Worm (Caenorhabditis elegans) whole organism, young adult: ENCODE results near the gene Y53G8AL.1.

ENCODE experiments used
- B0336.3 ChIP-seq: fragments of 200-800 bp; sonication (Bioruptor generic); IDR thresholded peaks from 2 replicates; pipeline ENCODE4 v1.3.6; 2022; ENCODE audit warnings: missing genetic modification characterization, missing compliant biosample characterization
- C17E4.6 ChIP-seq: fragments of 200-800 bp; sonication (Bioruptor generic); IDR thresholded peaks from 2 replicates; pipeline ENCODE4 v1.3.6; 2022; ENCODE audit warnings: missing genetic modification reagents, missing genetic modification characterization, missing compliant biosample characterization
- F57C9.4 ChIP-seq: sonication (generic microtip); optimal IDR thresholded peaks from 2 replicates; lab custom pipeline; 2017; ENCODE audit warnings: mild to moderate bottlenecking, missing genetic modification characterization, missing compliant biosample characterization
- T07F8.4 ChIP-seq: sonication (generic microtip); optimal IDR thresholded peaks from 2 replicates; lab custom pipeline; 2016; ENCODE audit warnings: mild to moderate bottlenecking, missing genetic modification characterization, moderate library complexity, missing compliant biosample characterization
- Y53G8AR.9 ChIP-seq: fragments of 200-800 bp; sonication (Bioruptor generic); conservative IDR thresholded peaks from 2 replicates; pipeline ENCODE4 v1.3.6; 2022; ENCODE audit warnings: missing genetic modification reagents, missing genetic modification characterization, missing compliant biosample characterization
- attf-3 ChIP-seq: fragments of 200-800 bp; sonication (Bioruptor generic); conservative IDR thresholded peaks from 2 replicates; pipeline ENCODE4 v1.3.6; 2022; ENCODE audit warnings: missing genetic modification reagents, missing genetic modification characterization, missing compliant biosample characterization
- attf-5 ChIP-seq: fragments of 200-800 bp; sonication (Bioruptor generic); optimal IDR thresholded peaks from 2 replicates; lab custom pipeline; 2018; ENCODE audit warnings: mild to moderate bottlenecking, missing genetic modification characterization, missing compliant biosample characterization
- bed-2 ChIP-seq: fragments of 200-800 bp; sonication (Bioruptor generic); IDR thresholded peaks from 2 replicates; pipeline ENCODE4 v1.3.6; 2022; ENCODE audit warnings: missing genetic modification reagents, missing genetic modification characterization, missing compliant biosample characterization
- cebp-1 ChIP-seq, 2 experiments: fragments of 200-800 bp in 1 of 2; sonication (Bioruptor generic) in 1 of 2; sonication (generic microtip) in 1 of 2; IDR thresholded peaks in 1 of 2; optimal IDR thresholded peaks in 1 of 2; 2 replicates each; pipeline versions ENCODE4 v1.3.6 to Lab custom; 2017 to 2022; ENCODE audit warnings: missing compliant biosample characterization in 2 of 2, missing genetic modification characterization in 2 of 2, mild to moderate bottlenecking in 1 of 2, missing genetic modification reagents in 1 of 2, moderate library complexity in 1 of 2
- cebp-2 ChIP-seq: fragments of 200-800 bp; sonication (Bioruptor generic); IDR thresholded peaks from 2 replicates; pipeline ENCODE4 v1.3.6; 2022; ENCODE audit warnings: missing genetic modification characterization, missing compliant biosample characterization
- ceh-100 ChIP-seq: fragments of 200-800 bp; sonication (Bioruptor generic); IDR thresholded peaks from 2 replicates; pipeline ENCODE4 v1.3.6; 2022; ENCODE audit warnings: missing genetic modification reagents, missing genetic modification characterization, missing compliant biosample characterization
- ceh-27 ChIP-seq: fragments of 200-800 bp; sonication (Bioruptor generic); optimal IDR thresholded peaks from 2 replicates; lab custom pipeline; 2018; ENCODE audit warnings: mild to moderate bottlenecking, missing genetic modification characterization, moderate library complexity, missing compliant biosample characterization
- ceh-91 ChIP-seq: fragments of 200-800 bp; sonication (Bioruptor generic); IDR thresholded peaks from 2 replicates; pipeline ENCODE4 v1.3.6; 2022; ENCODE audit warnings: missing genetic modification reagents, missing genetic modification characterization, missing compliant biosample characterization
- chd-7 ChIP-seq: sonication (generic microtip); optimal IDR thresholded peaks from 2 replicates; lab custom pipeline; 2016; ENCODE audit warnings: mild to moderate bottlenecking, missing genetic modification characterization, moderate library complexity, missing compliant biosample characterization
- dox-1 ChIP-seq: fragments of 200-800 bp; sonication (Bioruptor generic); IDR thresholded peaks from 2 replicates; pipeline ENCODE4 v1.3.6; 2022; ENCODE audit warnings: missing genetic modification reagents, missing genetic modification characterization, missing compliant biosample characterization
- dpl-1 ChIP-seq: fragments of 150-350 bp; optimal IDR thresholded peaks from 2 replicates; lab custom pipeline; 2014; ENCODE audit warnings: missing biosample characterization, missing genetic modification reagents, missing genetic modification characterization
- egrh-3 ChIP-seq: fragments of 200-800 bp; sonication (Bioruptor generic); IDR thresholded peaks from 2 replicates; pipeline ENCODE4 v1.3.6; 2022; ENCODE audit warnings: missing genetic modification reagents, missing genetic modification characterization, missing compliant biosample characterization
- him-1 ChIP-seq: sonication (generic microtip); optimal IDR thresholded peaks from 2 replicates; lab custom pipeline; 2016; ENCODE audit warnings: missing genotype, missing genetic modification reagents, missing genetic modification characterization, missing compliant biosample characterization
- hlh-26 ChIP-seq: fragments of 200-800 bp; sonication (Bioruptor generic); conservative IDR thresholded peaks from 2 replicates; pipeline ENCODE4 v1.3.6; 2022; ENCODE audit warnings: missing genetic modification reagents, missing genetic modification characterization, missing compliant biosample characterization
- hmg-1.2 ChIP-seq: fragments of 200-800 bp; sonication (Bioruptor generic); IDR thresholded peaks from 2 replicates; pipeline ENCODE4 v1.3.6; 2022; ENCODE audit warnings: missing genetic modification reagents, missing genetic modification characterization, missing compliant biosample characterization
- hmg-20 ChIP-seq: fragments of 200-800 bp; sonication (Bioruptor generic); IDR thresholded peaks from 2 replicates; pipeline ENCODE4 v1.3.6; 2022; ENCODE audit warnings: missing genetic modification reagents, missing genetic modification characterization, missing compliant biosample characterization
- hsf-1 ChIP-seq: fragments of 200-800 bp; sonication (Bioruptor generic); IDR thresholded peaks from 2 replicates; pipeline ENCODE4 v1.3.6; 2022; ENCODE audit warnings: missing genetic modification reagents, missing genetic modification characterization, missing compliant biosample characterization
- lag-1 ChIP-seq: fragments of 200-800 bp; sonication (Bioruptor generic); IDR thresholded peaks from 2 replicates; pipeline ENCODE4 v1.3.6; 2022; ENCODE audit warnings: missing genetic modification reagents, missing genetic modification characterization, missing compliant biosample characterization
- let-526 ChIP-seq: fragments of 200-800 bp; sonication (Bioruptor generic); IDR thresholded peaks from 2 replicates; pipeline ENCODE4 v1.3.6; 2022; ENCODE audit warnings: missing genetic modification reagents, missing genetic modification characterization, missing compliant biosample characterization
- lin-40 ChIP-seq: sonication (generic microtip); optimal IDR thresholded peaks from 2 replicates; lab custom pipeline; 2016; ENCODE audit warnings: missing genetic modification characterization, mild to moderate bottlenecking, missing compliant biosample characterization, missing genotype, missing genetic modification reagents
- lsl-1 ChIP-seq: fragments of 200-800 bp; sonication (Bioruptor generic); optimal IDR thresholded peaks from 2 replicates; lab custom pipeline; 2018; ENCODE audit warnings: mild to moderate bottlenecking, missing genetic modification characterization, moderate library complexity, missing compliant biosample characterization
- lsy-27 ChIP-seq: sonication (generic microtip); optimal IDR thresholded peaks from 2 replicates; lab custom pipeline; 2017; ENCODE audit warnings: missing genetic modification characterization, mild to moderate bottlenecking, missing compliant biosample characterization, antibody characterized with exemption, missing genotype, borderline replicate concordance; ENCODE audit not compliant: insufficient read depth
- mcd-1 ChIP-seq: fragments of 200-800 bp; sonication (Bioruptor generic); IDR thresholded peaks from 2 replicates; pipeline ENCODE4 v1.3.6; 2022; ENCODE audit warnings: missing genetic modification reagents, missing genetic modification characterization, missing compliant biosample characterization
- mxl-1 ChIP-seq: sonication (generic microtip); optimal IDR thresholded peaks from 2 replicates; lab custom pipeline; 2016; ENCODE audit warnings: missing genetic modification characterization, missing compliant biosample characterization
- nfya-2 ChIP-seq: fragments of 200-800 bp; sonication (Bioruptor generic); IDR thresholded peaks from 2 replicates; pipeline ENCODE4 v1.3.6; 2022; ENCODE audit warnings: missing genetic modification reagents, missing genetic modification characterization, missing compliant biosample characterization
- nhr-179 ChIP-seq: sonication (generic microtip); optimal IDR thresholded peaks from 2 replicates; lab custom pipeline; 2016; ENCODE audit warnings: mild to moderate bottlenecking, missing genetic modification characterization, missing compliant biosample characterization
- nhr-80 ChIP-seq: sonication (generic microtip); optimal IDR thresholded peaks from 2 replicates; lab custom pipeline; 2016; ENCODE audit warnings: missing genetic modification characterization, missing compliant biosample characterization
- sea-2 ChIP-seq: fragments of 200-800 bp; sonication (Bioruptor generic); IDR thresholded peaks from 2 replicates; pipeline ENCODE4 v1.3.6; 2022; ENCODE audit warnings: missing genetic modification characterization, missing compliant biosample characterization
- unc-130 ChIP-seq: sonication (generic microtip); optimal IDR thresholded peaks from 2 replicates; lab custom pipeline; 2016; ENCODE audit warnings: missing genetic modification reagents, missing genetic modification characterization, missing compliant biosample characterization
- ztf-25 ChIP-seq: fragments of 200-800 bp; sonication (Bioruptor generic); IDR thresholded peaks from 2 replicates; pipeline ENCODE4 v1.3.6; 2022; ENCODE audit warnings: missing genetic modification reagents, missing genetic modification characterization, missing compliant biosample characterization

The Y53G8AL.1 gene

DNA sequence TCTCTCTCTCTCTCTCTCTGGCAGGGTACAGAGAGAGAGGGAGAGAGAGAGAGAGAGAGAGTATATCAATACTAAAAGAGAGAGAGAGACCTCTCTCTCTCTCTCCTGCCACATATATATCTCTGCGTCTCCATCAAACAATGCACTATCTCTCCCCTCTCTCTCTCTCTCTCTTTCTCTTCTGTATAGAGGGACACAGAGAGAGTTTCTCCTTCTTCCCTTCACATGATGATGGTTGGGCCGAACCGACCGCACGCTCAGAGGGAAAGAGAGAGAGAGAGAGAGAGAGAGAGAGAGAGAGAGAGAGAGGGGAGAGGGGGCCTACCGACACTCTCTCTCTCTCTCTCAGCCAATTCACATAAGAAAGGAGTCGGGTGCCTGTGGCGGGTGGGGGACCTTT lies 38.8 kb downstream of the Y53G8AL.1 start (continued):
- TF ChIP-seq mcd-1 (GFP tag; lab: Robert Waterston, UW), result no peak
- TF ChIP-seq dpl-1 (GFP tag; lab: Kevin White, UChicago), result no peak
- TF ChIP-seq lsl-1 (GFP tag; lab: Kevin White, UChicago), result no peak
- no peak for TF ChIP-seq ztf-25 (GFP tag; lab: Robert Waterston, UW)
- TF ChIP-seq hlh-26 (GFP tag; lab: Robert Waterston, UW), result no peak
- peak; percentile 81 for TF ChIP-seq egrh-3 (GFP tag; lab: Robert Waterston, UW)
- TF ChIP-seq cebp-1 (GFP tag; IDR thresholded peaks at IDR 0.05; lab: Robert Waterston, UW), result no peak
- TF ChIP-seq cebp-1 (tag; optimal IDR thresholded peaks at IDR 0.05; lab: Kevin White, UChicago), result peak; percentile 73
- no peak for TF ChIP-seq bed-2 (GFP tag; lab: Robert Waterston, UW)
- no peak for TF ChIP-seq sea-2 (GFP tag; lab: Robert Waterston, UW)
- TF ChIP-seq ceh-27 (GFP tag; lab: Kevin White, UChicago), result peak; percentile 33
- peak; percentile 53 for TF ChIP-seq chd-7 (tag; lab: Kevin White, UChicago)
- TF ChIP-seq nfya-2 (GFP tag; lab: Robert Waterston, UW), result no peak
- TF ChIP-seq cebp-2 (GFP tag; lab: Robert Waterston, UW), result no peak
- no peak for TF ChIP-seq let-526 (GFP tag; lab: Robert Waterston, UW)
- TF ChIP-seq B0336.3 (GFP tag; lab: Robert Waterston, UW), result peak; percentile 68
- no peak for TF ChIP-seq ceh-91 (GFP tag; lab: Robert Waterston, UW)
- TF ChIP-seq, all 124 proteins: peak for 23

DNA sequence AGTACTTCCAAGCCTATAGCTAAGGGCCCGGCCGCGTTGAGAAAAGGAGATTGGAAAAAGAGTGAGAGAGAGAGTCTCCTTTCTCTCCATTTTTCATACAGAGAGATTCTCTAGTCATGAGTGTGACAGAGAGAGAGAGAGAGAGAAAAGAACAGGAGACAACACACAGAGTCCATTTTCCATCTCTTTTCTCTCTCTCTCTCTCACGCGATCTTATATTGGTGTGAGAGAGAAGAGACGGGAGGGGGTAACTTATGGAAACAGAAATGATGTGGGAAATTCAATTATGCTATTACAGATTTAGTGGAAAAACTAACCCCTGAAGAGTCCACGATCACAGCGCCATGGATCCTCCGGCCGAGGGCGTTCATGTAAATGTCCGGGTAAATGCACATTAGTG lies 40.2 kb downstream of the Y53G8AL.1 start:
- no peak for TF ChIP-seq T07F8.4
- peak; percentile 26; the same call in 1 of the 2 replicates for TF ChIP-seq hmg-1.2 (GFP tag; lab: Robert Waterston, UW)
- no peak for TF ChIP-seq him-1 (tag; lab: Kevin White, UChicago)
- TF ChIP-seq mxl-1 (tag; lab: Kevin White, UChicago), result no peak
- no peak for TF ChIP-seq C17E4.6 (GFP tag; lab: Robert Waterston, UW)
- no peak for TF ChIP-seq cebp-1 (GFP tag; IDR thresholded peaks at IDR 0.05; lab: Robert Waterston, UW)
- TF ChIP-seq cebp-1 (tag; optimal IDR thresholded peaks at IDR 0.05; lab: Kevin White, UChicago), result peak; percentile 13
- peak; percentile 23 for TF ChIP-seq attf-5 (GFP tag; lab: Kevin White, UChicago)
- TF ChIP-seq hmg-20 (GFP tag; lab: Robert Waterston, UW), result no peak
- TF ChIP-seq egrh-3 (GFP tag; lab: Robert Waterston, UW), result no peak
- no peak for TF ChIP-seq nhr-80 (tag; lab: Kevin White, UChicago)
- TF ChIP-seq dox-1 (GFP tag; lab: Robert Waterston, UW), result 0 out of 2 replicates have a peak, but pooled peaks have one; percentile 6
- TF ChIP-seq lin-40, result peak; percentile 10
- no peak for TF ChIP-seq F57C9.4 (tag; lab: Kevin White, UChicago)
- no peak for TF ChIP-seq chd-7 (tag; lab: Kevin White, UChicago)
- TF ChIP-seq, all 124 proteins: peak for 5

DNA sequence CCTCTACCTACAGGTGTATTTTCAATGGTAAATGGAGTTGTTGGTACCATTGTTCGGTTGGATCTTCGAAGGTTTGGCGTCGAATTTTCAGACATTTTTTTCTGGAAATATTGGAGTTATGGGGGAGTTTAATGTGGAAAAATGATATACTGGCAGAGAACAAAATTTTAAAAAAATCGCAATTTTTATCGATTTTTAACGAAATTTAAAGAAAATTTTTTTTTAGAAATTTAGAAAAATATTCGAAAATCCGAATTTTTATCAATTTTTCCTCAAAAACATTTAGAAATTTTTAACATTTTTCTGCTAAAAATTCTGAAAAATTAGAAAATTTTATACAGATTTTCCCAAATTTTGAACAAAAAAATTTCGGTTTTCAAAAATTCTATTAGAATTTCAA lies 45.7 kb downstream of the Y53G8AL.1 start, which contains the start of gene Y53G8AM.8:
Gene Y53G8AM.8, minus strand, starts transcription at position 101 of the 400 bp plus-strand sequence.
- TF ChIP-seq egrh-3 (GFP tag; lab: Robert Waterston, UW) (no peak), Y53G8AR.9 (GFP tag; lab: Robert Waterston, UW) (no peak), C17E4.6 (GFP tag; lab: Robert Waterston, UW) (no peak), lsy-27 (tag; lab: Kevin White, UChicago) (no peak), hsf-1 (GFP tag; lab: Robert Waterston, UW) (no peak), ceh-100 (GFP tag; lab: Robert Waterston, UW) (no peak), attf-3 (no peak), lag-1 (GFP tag; lab: Robert Waterston, UW) (no peak), ceh-91 (GFP tag; lab: Robert Waterston, UW) (no peak), unc-130 (GFP tag; lab: Kevin White, UChicago) (no peak), nhr-179 (tag; lab: Kevin White, UChicago) (no peak), sea-2 (GFP tag; lab: Robert Waterston, UW) (no peak), mcd-1 (GFP tag; lab: Robert Waterston, UW) (no peak), him-1 (tag; lab: Kevin White, UChicago) (no peak)
- TF ChIP-seq, all 124 proteins: peak for 0
